Worm (Caenorhabditis elegans) whole organism, L1 larva: ENCODE measurements around the gene rnf-5.
A peak's percentile ranks its signal among the peaks of the same experiment; 100 is the strongest.

Experiments
- C04F5.9 ChIP-seq: sonication (generic microtip); optimal IDR thresholded peaks from 2 replicates; lab custom pipeline; 2016; ENCODE audit warnings: missing genetic modification characterization, missing compliant biosample characterization
- F16B12.6 ChIP-seq: fragments of 150-350 bp; optimal IDR thresholded peaks from 2 replicates; lab custom pipeline; 2014; ENCODE audit warnings: missing biosample characterization, missing genetic modification characterization
- aha-1 ChIP-seq: fragments of 150-350 bp; optimal IDR thresholded peaks from 2 replicates; lab custom pipeline; 2014; ENCODE audit warnings: missing biosample characterization, missing genetic modification characterization
- aly-2 ChIP-seq: fragments of 150-350 bp; optimal IDR thresholded peaks from 2 replicates; lab custom pipeline; 2014; ENCODE audit warnings: missing biosample characterization, missing genetic modification characterization
- ama-1 ChIP-seq: fragments of 150-350 bp; optimal IDR thresholded peaks from 2 replicates; lab custom pipeline; 2014
- blmp-1 ChIP-seq: fragments of 150-350 bp; optimal IDR thresholded peaks from 2 replicates; lab custom pipeline; 2014; ENCODE audit warnings: missing biosample characterization, missing genetic modification characterization
- ceh-63 ChIP-seq: fragments of 200-800 bp; sonication (Bioruptor generic); optimal IDR thresholded peaks from 2 replicates; lab custom pipeline; 2018; ENCODE audit warnings: mild to moderate bottlenecking, missing genetic modification characterization, missing compliant biosample characterization
- ceh-8 ChIP-seq: fragments of 200-800 bp; sonication (Bioruptor generic); optimal IDR thresholded peaks from 2 replicates; lab custom pipeline; 2018; ENCODE audit warnings: mild to moderate bottlenecking, missing genetic modification characterization, moderate library complexity, missing compliant biosample characterization
- ceh-82 ChIP-seq, 3 experiments: fragments of 150-350 bp in 1 of 3; sonication (generic microtip) in 2 of 3; optimal IDR thresholded peaks; 2 replicates each; lab custom pipeline; 2014 to 2017; ENCODE audit warnings: missing biosample characterization in 3 of 3, missing genetic modification characterization in 3 of 3
- dpl-1 ChIP-seq, 3 experiments: fragments of 150-350 bp in 2 of 3; sonication (generic microtip) in 1 of 3; optimal IDR thresholded peaks; 2 replicates each; lab custom pipeline; 2014 to 2017; ENCODE audit warnings: missing biosample characterization in 3 of 3, missing genetic modification characterization in 3 of 3, missing genetic modification reagents in 3 of 3
- efl-1 ChIP-seq, 4 experiments: fragments of 150-350 bp; optimal IDR thresholded peaks in 3 of 4; peaks in 1 of 4; 1 replicate in 1 of 4; 2 replicates in 3 of 4; lab custom pipeline; 2014; ENCODE audit warnings: missing biosample characterization in 2 of 4, missing genetic modification characterization in 2 of 4, missing genetic modification reagents in 2 of 4
- elt-2 ChIP-seq: sonication (generic microtip); optimal IDR thresholded peaks from 2 replicates; lab custom pipeline; 2016; ENCODE audit warnings: missing genetic modification characterization, mild to moderate bottlenecking, inconsistent platforms, missing compliant biosample characterization, missing genetic modification reagents
- ets-5 ChIP-seq: fragments of 200-800 bp; sonication (Bioruptor generic); IDR thresholded peaks from 2 replicates; pipeline ENCODE4 v1.3.6; 2022; ENCODE audit warnings: missing genetic modification characterization, missing compliant biosample characterization
- fkh-10 ChIP-seq: sonication (generic microtip); optimal IDR thresholded peaks from 2 replicates; lab custom pipeline; 2017; ENCODE audit warnings: missing biosample characterization, missing genetic modification reagents, missing genetic modification characterization
- fkh-8 ChIP-seq: sonication (generic microtip); optimal IDR thresholded peaks from 2 replicates; lab custom pipeline; 2016; ENCODE audit warnings: mild to moderate bottlenecking, missing genetic modification characterization, missing compliant biosample characterization
- grh-1 ChIP-seq: fragments of 200-800 bp; sonication (Bioruptor generic); IDR thresholded peaks from 2 replicates; pipeline ENCODE4 v1.3.6; 2022; ENCODE audit warnings: missing genetic modification reagents, missing genetic modification characterization, missing compliant biosample characterization
- hpl-2 ChIP-seq: fragments of 150-350 bp; optimal IDR thresholded peaks from 2 replicates; lab custom pipeline; 2014; ENCODE audit warnings: missing biosample characterization, missing genetic modification reagents, missing genetic modification characterization
- irx-1 ChIP-seq: sonication (generic microtip); optimal IDR thresholded peaks from 2 replicates; lab custom pipeline; 2016; ENCODE audit warnings: missing genetic modification characterization, missing compliant biosample characterization
- isw-1 ChIP-seq: fragments of 200-800 bp; sonication (Bioruptor generic); IDR thresholded peaks from 2 replicates; pipeline ENCODE4 v1.3.6; 2022; ENCODE audit warnings: missing genetic modification characterization, missing compliant biosample characterization
- lin-13 ChIP-seq: fragments of 150-350 bp; optimal IDR thresholded peaks from 2 replicates; lab custom pipeline; 2014; ENCODE audit warnings: missing biosample characterization, missing genetic modification reagents, missing genetic modification characterization
- lin-14 ChIP-seq: fragments of 200-800 bp; sonication (Bioruptor generic); optimal IDR thresholded peaks from 2 replicates; lab custom pipeline; 2018; ENCODE audit warnings: mild to moderate bottlenecking, missing genetic modification characterization, moderate library complexity, missing compliant biosample characterization
- lin-15B ChIP-seq: fragments of 150-350 bp; sonication (generic microtip); optimal IDR thresholded peaks from 3 replicates; lab custom pipeline; 2014; ENCODE audit warnings: missing biosample characterization, missing genetic modification characterization
- lin-35 ChIP-seq, 2 experiments: fragments of 150-350 bp; optimal IDR thresholded peaks; 2 replicates each; lab custom pipeline; 2014; ENCODE audit warnings: missing biosample characterization in 2 of 2, missing genetic modification characterization in 2 of 2, missing genetic modification reagents in 2 of 2
- lin-39 ChIP-seq: fragments of 150-350 bp; optimal IDR thresholded peaks from 2 replicates; lab custom pipeline; 2014; ENCODE audit warnings: missing biosample characterization, missing genetic modification reagents, missing genetic modification characterization
- lsy-2 ChIP-seq, 2 experiments: fragments of 150-350 bp; optimal IDR thresholded peaks; 2 replicates each; lab custom pipeline; 2014; ENCODE audit warnings: missing biosample characterization in 2 of 2, missing genetic modification characterization in 2 of 2
- mab-9 ChIP-seq: fragments of 200-800 bp; sonication (Bioruptor generic); IDR thresholded peaks from 2 replicates; pipeline ENCODE4 v1.3.6; 2022; ENCODE audit warnings: missing genetic modification reagents, missing genetic modification characterization, missing compliant biosample characterization
- mef-2 ChIP-seq: fragments of 150-350 bp; optimal IDR thresholded peaks from 2 replicates; lab custom pipeline; 2014; ENCODE audit warnings: missing biosample characterization, missing genetic modification characterization
- mep-1 ChIP-seq: fragments of 150-350 bp; optimal IDR thresholded peaks from 2 replicates; lab custom pipeline; 2014; ENCODE audit warnings: missing biosample characterization, missing genetic modification characterization
- nhr-20 ChIP-seq: sonication (generic microtip); optimal IDR thresholded peaks from 2 replicates; lab custom pipeline; 2016; ENCODE audit warnings: mild to moderate bottlenecking, missing genetic modification characterization, missing compliant biosample characterization
- nhr-47 ChIP-seq: sonication (generic microtip); optimal IDR thresholded peaks from 2 replicates; lab custom pipeline; 2016; ENCODE audit warnings: mild to moderate bottlenecking, missing genetic modification characterization, moderate library complexity, missing compliant biosample characterization
- nhr-71 ChIP-seq: sonication (generic microtip); optimal IDR thresholded peaks from 2 replicates; lab custom pipeline; 2016; ENCODE audit warnings: mild to moderate bottlenecking, missing genetic modification characterization, moderate library complexity, missing compliant biosample characterization
- nhr-77 ChIP-seq: fragments of 150-350 bp; optimal IDR thresholded peaks from 2 replicates; lab custom pipeline; 2014; ENCODE audit warnings: missing biosample characterization, missing genetic modification characterization
- nhr-84 ChIP-seq: sonication (generic microtip); optimal IDR thresholded peaks from 2 replicates; lab custom pipeline; 2017; ENCODE audit warnings: missing biosample characterization, missing genetic modification characterization
- pag-3 ChIP-seq: sonication (generic microtip); optimal IDR thresholded peaks from 2 replicates; lab custom pipeline; 2017; ENCODE audit warnings: missing genetic modification characterization, mild to moderate bottlenecking, missing compliant biosample characterization, antibody characterized with exemption, borderline replicate concordance; ENCODE audit not compliant: insufficient read depth
- pax-3 ChIP-seq: fragments of 200-800 bp; sonication (Bioruptor generic); optimal IDR thresholded peaks from 2 replicates; lab custom pipeline; 2018; ENCODE audit warnings: mild to moderate bottlenecking, missing genetic modification characterization, moderate library complexity, missing compliant biosample characterization
- skn-1 ChIP-seq: fragments of 150-350 bp; optimal IDR thresholded peaks from 2 replicates; lab custom pipeline; 2014; ENCODE audit warnings: missing biosample characterization, missing genetic modification characterization
- snpc-4 ChIP-seq: fragments of 150-350 bp; optimal IDR thresholded peaks from 2 replicates; lab custom pipeline; 2014; ENCODE audit warnings: missing biosample characterization, missing genetic modification characterization
- snu-23 ChIP-seq: sonication (generic microtip); optimal IDR thresholded peaks from 2 replicates; lab custom pipeline; 2016; ENCODE audit warnings: missing genetic modification characterization, missing compliant biosample characterization
- sox-4 ChIP-seq: sonication (generic microtip); optimal IDR thresholded peaks from 2 replicates; lab custom pipeline; 2016; ENCODE audit warnings: missing genetic modification characterization, missing compliant biosample characterization
- sup-37 ChIP-seq: fragments of 200-800 bp; sonication (Bioruptor generic); optimal IDR thresholded peaks from 2 replicates; lab custom pipeline; 2018; ENCODE audit warnings: mild to moderate bottlenecking, missing genetic modification characterization, missing compliant biosample characterization
- swsn-7 ChIP-seq: sonication (generic microtip); optimal IDR thresholded peaks from 2 replicates; lab custom pipeline; 2016; ENCODE audit warnings: missing genetic modification characterization, missing compliant biosample characterization
- unc-130 ChIP-seq: fragments of 150-350 bp; optimal IDR thresholded peaks from 2 replicates; lab custom pipeline; 2017; ENCODE audit warnings: missing biosample characterization, missing genetic modification characterization, inconsistent platforms
- unc-62 ChIP-seq: fragments of 150-350 bp; optimal IDR thresholded peaks from 2 replicates; lab custom pipeline; 2014; ENCODE audit warnings: missing biosample characterization, missing genetic modification reagents, missing genetic modification characterization
- unc-86 ChIP-seq: sonication (generic microtip); optimal IDR thresholded peaks from 2 replicates; lab custom pipeline; 2016; ENCODE audit warnings: missing genetic modification characterization, missing compliant biosample characterization
- zip-4 ChIP-seq: fragments of 200-800 bp; sonication (Bioruptor generic); optimal IDR thresholded peaks from 2 replicates; lab custom pipeline; 2018; ENCODE audit warnings: mild to moderate bottlenecking, missing genetic modification characterization, moderate library complexity, missing compliant biosample characterization

rnf-5 gene

DNA sequence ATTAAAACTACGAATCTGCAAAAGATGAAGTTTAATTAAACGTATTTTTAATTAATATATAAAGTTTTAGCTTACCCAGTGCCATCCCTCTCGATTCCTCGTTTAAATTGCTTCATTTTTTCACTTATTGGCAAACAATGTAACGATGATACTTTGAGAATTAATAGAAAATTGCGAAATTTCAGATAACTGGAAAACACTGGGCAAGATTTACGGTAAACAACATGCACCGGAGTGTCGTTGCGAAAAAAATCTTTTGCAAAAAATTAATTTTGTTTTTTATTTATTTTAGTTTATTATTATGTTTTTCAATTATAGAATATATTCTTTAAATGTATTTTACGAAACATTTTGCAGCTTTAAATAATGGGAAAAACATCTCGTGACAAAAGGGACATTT lies 37.4 kb upstream of the rnf-5 start, which contains the start of the genes pelo-1 and R74.7:
TSS of gene pelo-1 (minus strand) at position 151 of the 400 bp plus-strand sequence.
TSS of gene R74.7 (plus strand) at position 358 of the 400 bp plus-strand sequence.
- TF ChIP-seq unc-62 (GFP tag; lab: Kevin White, UChicago), result no peak
- TF ChIP-seq lin-35 (GFP tag; optimal IDR thresholded peaks at IDR 0.05; lab: Kevin White, UChicago), result peak in 1 of 2 experiments; percentile 47
- TF ChIP-seq nhr-20 (tag; lab: Kevin White, UChicago), result peak; percentile 1
- no peak for TF ChIP-seq elt-2 (tag; lab: Kevin White, UChicago)
- TF ChIP-seq lin-39 (tag; lab: Kevin White, UChicago), result peak; percentile 8
- TF ChIP-seq lin-14 (GFP tag; lab: Kevin White, UChicago), result peak; percentile 36
- no peak for TF ChIP-seq ceh-63
- peak in 2 of 3 experiments; percentile 11 to 38 for TF ChIP-seq ceh-82 (tag; optimal IDR thresholded peaks at IDR 0.05; lab: Kevin White, UChicago)
- TF ChIP-seq isw-1, result no peak
- TF ChIP-seq zip-4 (GFP tag; lab: Kevin White, UChicago), result peak; percentile 82
- peak; percentile 41 for TF ChIP-seq nhr-71 (tag; lab: Kevin White, UChicago)
- peak; percentile 36 for TF ChIP-seq fkh-8 (tag; lab: Kevin White, UChicago)
- TF ChIP-seq snu-23 (GFP tag; lab: Kevin White, UChicago), result peak; percentile 18
- TF ChIP-seq blmp-1 (tag; lab: Kevin White, UChicago), result peak; percentile 29
- TF ChIP-seq sox-4 (tag; lab: Kevin White, UChicago), result no peak
- TF ChIP-seq lin-15B (tag; lab: Kevin White, UChicago), result peak; percentile 21
- peak; percentile 38 for TF ChIP-seq nhr-47
- peak; percentile 36 for TF ChIP-seq mep-1 (tag; lab: Kevin White, UChicago)
- peak in 1 of 2 experiments; percentile 66 for TF ChIP-seq lsy-2 (tag; optimal IDR thresholded peaks at IDR 0.05; lab: Kevin White, UChicago)
- peak in 1 of 3 experiments; percentile 29 for TF ChIP-seq dpl-1 (GFP tag; optimal IDR thresholded peaks at IDR 0.05; lab: Kevin White, UChicago)
- peak; percentile 19 to 33 for TF ChIP-seq efl-1 (optimal IDR thresholded peaks at IDR 0.05; lab: Kevin White, UChicago)
- peak in 1 of 2 experiments; percentile 25 for TF ChIP-seq efl-1 (GFP tag; optimal IDR thresholded peaks at IDR 0.05 in 1 of 2; lab: Kevin White, UChicago)
- peak; percentile 2 for TF ChIP-seq swsn-7
- TF ChIP-seq skn-1 (tag; lab: Kevin White, UChicago), result peak; percentile 79
- no peak for TF ChIP-seq mab-9 (GFP tag; lab: Robert Waterston, UW)

DNA sequence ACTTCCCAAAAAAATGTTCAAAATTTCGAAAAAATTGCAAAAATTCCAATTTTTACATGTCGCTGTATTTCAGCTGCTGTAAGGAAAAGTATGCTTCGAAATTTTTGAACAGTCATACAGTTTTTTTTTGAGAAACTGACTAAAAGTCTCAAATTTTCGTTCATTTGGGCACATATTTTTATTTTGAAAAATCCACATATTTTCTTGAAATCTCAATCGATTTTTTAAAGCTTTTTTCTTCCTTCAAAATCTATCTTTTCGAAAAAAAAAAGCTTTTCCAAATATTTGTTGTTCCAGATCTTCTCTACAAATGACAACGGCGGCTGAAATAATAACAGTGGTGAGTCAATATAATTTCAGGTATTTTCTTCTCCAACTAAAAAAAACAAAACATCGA lies 30.3 kb upstream of the rnf-5 start, which contains the start of gene asd-1:
TSS of gene asd-1 (plus strand) at position 298 of the 397 bp plus-strand sequence.
- TF ChIP-seq pag-3 (tag; lab: Kevin White, UChicago), result no peak
- TF ChIP-seq unc-130 (tag; lab: Kevin White, UChicago), result no peak

- TF ChIP-seq hpl-2 (GFP tag; lab: Kevin White, UChicago) (no peak), lin-13 (GFP tag; lab: Kevin White, UChicago) (no peak), sox-4 (tag; lab: Kevin White, UChicago) (peak; percentile 15), ceh-63 (no peak), aly-2 (no peak), ets-5 (GFP tag; lab: Robert Waterston, UW) (no peak), sup-37 (GFP tag; lab: Kevin White, UChicago) (no peak), lsy-2 (tag; optimal IDR thresholded peaks at IDR 0.05; lab: Kevin White, UChicago) (peak; percentile 68 to 78), pax-3 (tag; lab: Kevin White, UChicago) (peak; percentile 64), nhr-77 (peak; percentile 2), irx-1 (peak; percentile 71), unc-86 (peak; percentile 73), snpc-4 (tag; lab: Kevin White, UChicago) (peak; percentile 51), fkh-10 (GFP tag; lab: Kevin White, UChicago) (peak; percentile 42), zip-4 (GFP tag; lab: Kevin White, UChicago) (peak; percentile 15), grh-1 (GFP tag; lab: Robert Waterston, UW) (no peak), F16B12.6 (tag; lab: Kevin White, UChicago) (peak; percentile 40), mef-2 (tag; lab: Kevin White, UChicago) (no peak), ceh-8 (GFP tag; lab: Kevin White, UChicago) (no peak), elt-2 (tag; lab: Kevin White, UChicago) (no peak), isw-1 (peak; percentile 69), aha-1 (tag; lab: Kevin White, UChicago) (no peak), lin-35 (GFP tag; optimal IDR thresholded peaks at IDR 0.05; lab: Kevin White, UChicago) (peak in 1 of 2 experiments; percentile 69), ama-1 (lab: Kevin White, UChicago) (no peak), swsn-7 (peak; percentile 55), C04F5.9 (tag; lab: Kevin White, UChicago) (no peak), nhr-84 (tag; lab: Kevin White, UChicago) (no peak), efl-1 (optimal IDR thresholded peaks at IDR 0.05; lab: Kevin White, UChicago) (peak; percentile 67 to 74), efl-1 (GFP tag; optimal IDR thresholded peaks at IDR 0.05 in 1 of 2; lab: Kevin White, UChicago) (peak; percentile 56 to 94), skn-1 (tag; lab: Kevin White, UChicago) (peak; percentile 75), lin-15B (tag; lab: Kevin White, UChicago) (peak; percentile 59)
Observed at ce11 chrIII:4196301-4196987, 29.8 kb upstream of the rnf-5 start.
